Worm (Caenorhabditis elegans): ENCODE results near the gene K12D9.1.
A peak's percentile ranks its signal among the peaks of the same experiment; 100 is the strongest.

Gene K12D9.1

DNA sequence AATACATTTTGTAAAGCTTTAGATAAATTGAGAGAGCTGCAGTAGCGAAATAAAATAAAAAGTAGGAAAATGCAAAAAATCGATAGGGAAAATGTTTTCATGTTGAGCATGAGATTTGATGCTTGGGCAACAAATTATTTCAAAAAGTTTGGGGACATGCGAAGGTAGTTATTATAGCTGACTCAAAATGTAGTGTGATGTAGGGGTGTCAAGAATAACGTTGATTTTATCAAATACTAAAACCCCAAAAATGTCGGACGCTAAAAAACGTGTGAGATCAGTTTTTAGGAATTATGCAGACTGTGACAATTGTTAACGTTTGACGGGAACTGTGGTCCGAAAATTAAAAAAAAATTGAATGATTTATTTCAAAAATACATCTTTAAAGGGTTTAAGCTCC is 7.0 kb downstream of the K12D9.1 start, which contains the start of gene irld-12:
TSS of gene irld-12 (minus strand) at position 101 of the 400 bp plus-strand sequence.
- TF ChIP-seq ceh-90 (tag; optimal IDR thresholded peaks at IDR 0.05) (no peak), fkh-8 (tag; optimal IDR thresholded peaks at IDR 0.05) (no peak), C34B4.2 (tag; optimal IDR thresholded peaks at IDR 0.05) (no peak), snpc-4 (tag; optimal IDR thresholded peaks at IDR 0.05) (no peak), egl-27 (tag; optimal IDR thresholded peaks at IDR 0.05) (no peak), fkh-10 (GFP tag; optimal IDR thresholded peaks at IDR 0.05) (no peak), lin-35 (GFP tag; optimal IDR thresholded peaks at IDR 0.05) (no peak), ztf-4 (tag; optimal IDR thresholded peaks at IDR 0.05) (no peak), tlp-1 (tag; optimal IDR thresholded peaks at IDR 0.05) (no peak)

DNA sequence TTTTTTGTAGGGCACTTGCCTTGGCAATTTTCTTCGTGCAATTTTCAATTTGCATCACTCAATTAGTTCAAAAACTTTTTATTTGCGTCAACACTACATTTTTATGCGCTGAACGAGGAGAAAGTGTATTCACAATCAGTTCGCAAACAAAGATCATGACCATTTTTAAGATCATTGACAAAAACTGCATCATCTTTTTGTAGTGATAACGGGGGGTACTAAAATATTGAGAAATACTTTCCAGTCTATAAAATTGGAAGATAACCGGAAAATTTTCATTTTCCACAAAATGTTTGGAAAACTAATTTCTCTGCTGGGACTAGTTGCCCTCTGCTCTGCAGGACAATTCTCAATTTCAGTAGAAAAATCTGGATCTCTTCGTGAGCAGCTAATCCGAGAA is 10.0 kb downstream of the K12D9.1 start, which contains the start of gene asp-8:
TSS of gene asp-8 (plus strand) at position 276 of the 400 bp plus-strand sequence.
- TF ChIP-seq elt-2 (tag; optimal IDR thresholded peaks at IDR 0.05) (peak; percentile 60), nhr-77 (tag; optimal IDR thresholded peaks at IDR 0.05) (no peak)

DNA sequence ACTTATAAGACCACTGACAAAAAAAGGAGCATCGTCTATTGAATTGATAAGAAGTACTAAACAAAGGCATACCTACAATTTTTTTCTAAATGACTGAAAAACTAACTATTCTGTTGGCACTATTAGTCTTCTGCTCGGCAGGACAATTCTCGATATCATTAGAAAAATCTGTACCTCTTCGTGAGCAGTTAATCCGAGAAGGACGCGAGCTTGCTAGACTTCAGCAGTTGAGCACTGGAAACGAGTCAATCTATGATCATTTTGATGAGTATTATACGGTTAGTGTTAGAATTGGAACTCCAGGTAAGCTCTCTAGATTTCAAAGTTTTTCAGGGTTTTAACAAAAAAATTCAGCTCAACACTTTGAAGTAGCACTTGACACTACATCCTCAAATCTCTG is 13.9 kb downstream of the K12D9.1 start, which contains the start of gene asp-7:
TSS of gene asp-7 (plus strand) at position 81 of the 400 bp plus-strand sequence.
- no peak for TF ChIP-seq rnt-1 (tag; optimal IDR thresholded peaks at IDR 0.05)
- no peak for TF ChIP-seq C34B4.2 (tag; optimal IDR thresholded peaks at IDR 0.05)
- TF ChIP-seq nhr-28 (tag; optimal IDR thresholded peaks at IDR 0.05) = no peak
- no peak for TF ChIP-seq grh-1 (GFP tag; IDR thresholded peaks at IDR 0.05)
- TF ChIP-seq aly-2 (tag; optimal IDR thresholded peaks at IDR 0.05) = no peak
- no peak for TF ChIP-seq efl-1 (optimal IDR thresholded peaks at IDR 0.05)
- peak in 1 of 2 experiments; percentile 80 for TF ChIP-seq efl-1 (GFP tag; optimal IDR thresholded peaks at IDR 0.05 in 1 of 2)
- TF ChIP-seq lin-35 (GFP tag; optimal IDR thresholded peaks at IDR 0.05) = no peak
- TF ChIP-seq lin-13 (GFP tag; optimal IDR thresholded peaks at IDR 0.05) = no peak
- TF ChIP-seq ceh-88 (GFP tag; IDR thresholded peaks at IDR 0.05) = no peak

DNA sequence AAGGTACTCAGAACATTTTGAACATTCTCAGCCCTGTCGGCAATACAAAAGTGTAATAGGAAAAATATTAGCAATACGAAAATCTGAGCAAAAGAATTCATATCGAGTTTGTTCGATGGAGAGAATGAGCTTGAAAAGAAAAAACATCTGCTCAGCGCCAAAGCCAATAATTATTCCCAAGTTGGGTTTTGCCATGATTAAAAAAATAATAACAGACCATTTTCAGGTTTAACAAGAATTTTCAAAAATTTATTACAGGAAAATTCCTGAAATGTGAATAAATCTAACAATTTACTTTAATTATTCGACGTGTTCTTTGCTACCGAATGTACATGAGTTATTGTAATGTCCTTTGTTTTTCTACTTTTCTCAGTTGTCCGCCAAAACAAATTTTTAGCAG is 18.1 kb downstream of the K12D9.1 start, which contains the start of gene irld-38:
TSS of gene irld-38 (minus strand) at position 101 of the 400 bp plus-strand sequence.
- TF ChIP-seq lin-39 (tag; optimal IDR thresholded peaks at IDR 0.05) = no peak
- no peak for TF ChIP-seq zag-1 (tag; optimal IDR thresholded peaks at IDR 0.05)
- no peak for TF ChIP-seq snpc-4 (tag; optimal IDR thresholded peaks at IDR 0.05)
- no peak for TF ChIP-seq nhr-85 (tag)
- TF ChIP-seq nhr-77 (tag; optimal IDR thresholded peaks at IDR 0.05) = no peak
- no peak for TF ChIP-seq unc-86 (tag; optimal IDR thresholded peaks at IDR 0.05)
- no peak for TF ChIP-seq swsn-7 (tag; optimal IDR thresholded peaks at IDR 0.05)

DNA sequence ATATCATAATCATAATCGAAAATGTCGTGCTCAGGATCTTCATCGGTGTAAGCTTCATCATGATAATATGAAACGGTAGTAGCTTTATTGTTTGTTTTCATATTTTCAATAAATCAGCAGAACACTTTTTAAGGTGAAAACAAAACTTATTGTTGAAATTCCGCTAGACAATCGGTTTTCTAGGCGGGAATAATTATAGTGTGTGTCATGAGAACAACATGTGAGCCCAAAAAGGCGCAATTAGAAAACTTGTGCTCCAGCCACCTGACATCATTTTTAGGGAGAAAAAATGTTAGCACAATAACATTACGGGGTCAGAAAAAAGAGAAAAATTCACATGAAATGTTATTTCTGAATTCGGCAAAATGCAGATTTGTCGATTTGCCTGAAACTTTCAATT is 20.0 kb downstream of the K12D9.1 start, which contains the start of gene srw-8:
TSS of gene srw-8 (minus strand) at position 101 of the 400 bp plus-strand sequence.
- TF ChIP-seq mep-1 (tag; optimal IDR thresholded peaks at IDR 0.05) = no peak
- no peak for TF ChIP-seq fkh-8 (tag; optimal IDR thresholded peaks at IDR 0.05)
- no peak for TF ChIP-seq ceh-90 (tag; optimal IDR thresholded peaks at IDR 0.05)
- no peak for TF ChIP-seq tbx-2 (tag; optimal IDR thresholded peaks at IDR 0.05)
- no peak for TF ChIP-seq nhr-77 (tag; optimal IDR thresholded peaks at IDR 0.05)
- TF ChIP-seq mab-9 (GFP tag; IDR thresholded peaks at IDR 0.05) = no peak
- TF ChIP-seq sup-37 (GFP tag; optimal IDR thresholded peaks at IDR 0.05) = no peak
- no peak for TF ChIP-seq aly-2 (tag; optimal IDR thresholded peaks at IDR 0.05)
- no peak for TF ChIP-seq aha-1 (tag; optimal IDR thresholded peaks at IDR 0.05)
- TF ChIP-seq ztf-4 (tag; optimal IDR thresholded peaks at IDR 0.05) = no peak
- TF ChIP-seq nhr-85 (tag) = no peak
- no peak for TF ChIP-seq elt-3 (tag; optimal IDR thresholded peaks at IDR 0.05)
- no peak for TF ChIP-seq ceh-88 (GFP tag; IDR thresholded peaks at IDR 0.05)

DNA sequence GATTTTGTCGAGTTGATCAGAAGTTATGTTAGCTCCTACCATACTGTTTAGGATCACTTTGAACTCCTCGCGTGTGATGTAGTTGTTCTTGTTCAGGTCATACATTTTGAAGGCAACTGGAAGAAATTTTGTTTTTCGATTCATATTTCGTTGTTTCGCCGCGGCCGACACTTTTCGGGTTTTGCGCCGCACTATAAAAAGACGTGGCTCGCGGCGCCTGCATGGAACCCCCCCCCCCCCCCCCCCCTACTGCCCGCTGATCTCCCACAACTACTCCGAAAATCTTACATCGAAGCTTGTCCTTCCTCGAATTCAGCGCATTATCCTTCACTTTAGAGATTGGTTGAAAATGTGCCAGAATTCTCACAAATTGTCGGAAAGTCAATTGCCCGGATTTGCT is 23.8 kb downstream of the K12D9.1 start:
- TF ChIP-seq fos-1 (tag; optimal IDR thresholded peaks at IDR 0.05) = no peak
- no peak for TF ChIP-seq unc-62 (GFP tag; optimal IDR thresholded peaks at IDR 0.05)
- no peak for TF ChIP-seq ceh-90 (tag; optimal IDR thresholded peaks at IDR 0.05)
- TF ChIP-seq lin-13 (GFP tag; optimal IDR thresholded peaks at IDR 0.05) = no peak
